Fruit fly (Drosophila melanogaster) ovary, adult (tissue): ENCODE results near the gene CG17839.

Experiments
- CG17801 ChIP-seq: fragments of 200-800 bp; optimal IDR thresholded peaks from 2 replicates; lab custom pipeline; 2019; ENCODE audit warnings: missing biosample characterization, mild to moderate bottlenecking, missing genetic modification characterization, moderate library complexity; ENCODE audit not compliant: partially characterized antibody

The CG17839 gene

dm6 chr3L:14801854-14802616 is 2.9 kb upstream of the CG17839 start, which contains the start of gene NHP2:
NHP2 (minus strand) TSS chr3L:14802168.
- TF ChIP-seq CG17801 (GFP tag; lab: Kevin White, UChicago): peak; percentile 53

DNA sequence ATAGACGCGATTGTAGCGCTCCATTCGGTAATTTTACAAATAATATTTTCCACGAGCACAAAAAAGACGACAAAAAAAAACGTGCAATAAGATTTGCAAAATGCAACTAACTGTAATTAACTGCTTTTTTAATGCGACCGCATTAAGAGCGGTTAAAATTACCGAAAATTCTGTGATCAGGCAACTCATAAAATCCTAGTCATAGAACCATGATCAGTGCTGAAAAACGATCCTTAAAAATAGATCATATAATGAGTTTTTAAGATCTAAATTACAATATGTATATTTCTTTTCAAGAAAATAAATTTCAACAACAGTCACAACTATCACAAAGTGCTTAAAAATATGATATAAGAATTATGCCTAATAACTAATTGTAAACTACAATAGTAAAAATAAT is 1.7 kb upstream of the CG17839 start, which contains the start of gene gnu:
TSS of gene gnu (minus strand) at position 125 of the 400 bp plus-strand sequence.
- TF ChIP-seq CG17801 (GFP tag; lab: Kevin White, UChicago): no peak

- TF ChIP-seq CG17801 (GFP tag; lab: Kevin White, UChicago): no peak
Measured at dm6 chr3L:14816666-14817065, 11.7 kb downstream of the CG17839 start.

dm6 chr3L:14821133-14821532 is 16.2 kb downstream of the CG17839 start:
- no peak for TF ChIP-seq CG17801 (GFP tag; lab: Kevin White, UChicago)

DNA sequence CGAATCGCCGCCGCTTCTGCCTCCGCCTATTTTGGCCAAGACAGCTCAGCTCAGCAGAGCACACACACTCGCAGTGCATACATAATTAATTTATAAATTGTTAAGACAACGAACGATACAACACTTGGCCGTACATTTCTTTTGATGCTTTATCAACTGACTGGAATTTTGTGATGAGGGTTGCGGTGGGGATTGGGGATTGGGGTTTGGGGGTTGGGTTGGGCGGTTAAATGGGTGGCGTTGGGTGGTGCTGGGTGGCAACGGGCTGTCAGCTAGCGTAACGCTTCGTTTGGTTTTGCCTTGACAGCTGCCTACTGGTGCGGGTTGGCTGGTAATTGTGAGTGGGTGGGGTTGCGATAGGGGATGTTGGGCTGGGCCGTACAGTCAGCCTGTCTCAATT is 17.4 kb downstream of the CG17839 start:
- no peak for TF ChIP-seq CG17801 (GFP tag; lab: Kevin White, UChicago)

dm6 chr3L:14847415-14847814 is 42.5 kb downstream of the CG17839 start:
- TF ChIP-seq CG17801 (GFP tag; lab: Kevin White, UChicago): no peak

dm6 chr3L:14875608-14876007 is 70.7 kb downstream of the CG17839 start:
- no peak for TF ChIP-seq CG17801 (GFP tag; lab: Kevin White, UChicago)

- no peak for TF ChIP-seq CG17801 (GFP tag; lab: Kevin White, UChicago)
Measured at dm6 chr3L:14894316-14894715, 89.4 kb downstream of the CG17839 start, which contains the start of gene CG34245. CG34245 (minus strand) TSS chr3L:14894416.

DNA sequence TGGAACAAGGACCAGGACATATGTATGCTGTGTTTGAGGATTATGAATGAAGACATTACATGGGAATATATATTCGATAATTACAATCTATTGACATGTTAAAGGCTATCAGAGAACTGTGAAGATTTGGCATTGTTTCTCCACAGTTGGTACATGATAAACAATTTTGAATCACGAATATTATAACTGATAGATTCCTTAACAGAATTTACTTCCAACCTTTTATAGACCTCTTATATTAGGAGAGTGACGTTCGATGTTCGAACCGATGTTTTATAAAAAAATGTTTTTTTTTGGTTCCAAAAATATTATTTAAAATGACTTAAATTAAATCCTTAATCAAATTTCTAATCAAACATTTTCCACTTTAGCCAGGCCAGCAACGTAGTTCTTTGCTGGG is 98.6 kb downstream of the CG17839 start, which contains the start of gene DCX-EMAP:
TSS of gene DCX-EMAP (plus strand) at position 301 of the 400 bp plus-strand sequence.
- no peak for TF ChIP-seq CG17801 (GFP tag; lab: Kevin White, UChicago)

- TF ChIP-seq CG17801 (GFP tag; lab: Kevin White, UChicago): no peak
Measured at dm6 chr3L:14925602-14926001, 120.7 kb downstream of the CG17839 start.
